Fruit fly (Drosophila melanogaster): ENCODE measurements around the gene Ubc7.

Gene Ubc7

dm6 chrX:16632135-16632534 is 38.7 kb downstream of the Ubc7 start, which contains the start of gene CG9777:
Gene CG9777 (minus strand): TSS chrX:16632235.
- TF ChIP-seq CG33017 (tag; optimal IDR thresholded peaks at IDR 0.05), result no peak
- no peak for TF ChIP-seq toe (GFP tag; optimal IDR thresholded peaks at IDR 0.05)
- no peak for TF ChIP-seq Clk (GFP tag; optimal IDR thresholded peaks at IDR 0.05)
- no peak for TF ChIP-seq Mnt (GFP tag; optimal IDR thresholded peaks at IDR 0.05)
- TF ChIP-seq Crg-1 (GFP tag; optimal IDR thresholded peaks at IDR 0.05), result no peak
- TF ChIP-seq CG1620 (GFP tag; optimal IDR thresholded peaks at IDR 0.05), result no peak
- TF ChIP-seq kay (GFP tag; ENCODE audit: borderline replicate concordance), result no peak
- TF ChIP-seq CG12768 (GFP tag; optimal IDR thresholded peaks at IDR 0.05), result no peak
- no peak for TF ChIP-seq CG7101 (tag; optimal IDR thresholded peaks at IDR 0.05)
- TF ChIP-seq CG11617 (GFP tag; optimal IDR thresholded peaks at IDR 0.05), result no peak
- TF ChIP-seq Hr96 (GFP tag; optimal IDR thresholded peaks at IDR 0.05), result no peak
- no peak for TF ChIP-seq CG14711 (tag; optimal IDR thresholded peaks at IDR 0.05)
- no peak for TF ChIP-seq bab1 (GFP tag; optimal IDR thresholded peaks at IDR 0.05)
- no peak for TF ChIP-seq CG5204 (GFP tag; optimal IDR thresholded peaks at IDR 0.05)
- TF ChIP-seq ovo (GFP tag; optimal IDR thresholded peaks at IDR 0.05), result no peak
- TF ChIP-seq cnc (optimal IDR thresholded peaks at IDR 0.05), result no peak
- no peak for TF ChIP-seq pad (GFP tag; optimal IDR thresholded peaks at IDR 0.05)
- no peak for TF ChIP-seq CG7045 (GFP tag; optimal IDR thresholded peaks at IDR 0.05)
- no peak for TF ChIP-seq tj (GFP tag; optimal IDR thresholded peaks at IDR 0.05)

- TF ChIP-seq CG5204 (GFP tag; optimal IDR thresholded peaks at IDR 0.05), result peak; percentile 22
- peak; percentile 10 for TF ChIP-seq pad (GFP tag; optimal IDR thresholded peaks at IDR 0.05)
- peak; percentile 96 for TF ChIP-seq CG12768 (GFP tag; optimal IDR thresholded peaks at IDR 0.05)
- no peak for TF ChIP-seq Crg-1 (GFP tag; optimal IDR thresholded peaks at IDR 0.05)
- peak; percentile 6 for TF ChIP-seq CG7045 (GFP tag; optimal IDR thresholded peaks at IDR 0.05)
- TF ChIP-seq CG14711 (tag; optimal IDR thresholded peaks at IDR 0.05), result no peak
- peak; percentile 8 for TF ChIP-seq toe (GFP tag; optimal IDR thresholded peaks at IDR 0.05)
- TF ChIP-seq CG1620 (GFP tag; optimal IDR thresholded peaks at IDR 0.05), result no peak
- TF ChIP-seq cic (GFP tag; optimal IDR thresholded peaks at IDR 0.05), result peak; percentile 78
- TF ChIP-seq ovo (GFP tag; optimal IDR thresholded peaks at IDR 0.05), result no peak
- peak; percentile 39 for TF ChIP-seq tj (GFP tag; optimal IDR thresholded peaks at IDR 0.05)
- TF ChIP-seq Clk (GFP tag; optimal IDR thresholded peaks at IDR 0.05), result no peak
- no peak for TF ChIP-seq bab1 (GFP tag; optimal IDR thresholded peaks at IDR 0.05)
- no peak for TF ChIP-seq CG7101 (tag; optimal IDR thresholded peaks at IDR 0.05)
- TF ChIP-seq CG33017 (tag; optimal IDR thresholded peaks at IDR 0.05), result peak; percentile 1
- TF ChIP-seq cnc (optimal IDR thresholded peaks at IDR 0.05), result no peak
- TF ChIP-seq CG11617 (GFP tag; optimal IDR thresholded peaks at IDR 0.05), result peak; percentile 11
- no peak for TF ChIP-seq kay (GFP tag; ENCODE audit: borderline replicate concordance)
- TF ChIP-seq Hr96 (GFP tag; optimal IDR thresholded peaks at IDR 0.05), result peak; percentile 29
- TF ChIP-seq Mnt (GFP tag; optimal IDR thresholded peaks at IDR 0.05), result peak; percentile 97
These were observed 39.9 kb downstream of the Ubc7 start for dm6 chrX:16633181-16633957.

dm6 chrX:16637106-16637590 is 43.7 kb downstream of the Ubc7 start, which contains the start of gene Rok:
Gene Rok (minus strand): TSS chrX:16637414.
- TF ChIP-seq Clk (GFP tag; optimal IDR thresholded peaks at IDR 0.05), result no peak
- peak; percentile 30 for TF ChIP-seq cic (GFP tag; optimal IDR thresholded peaks at IDR 0.05)
- TF ChIP-seq Mnt (GFP tag; optimal IDR thresholded peaks at IDR 0.05), result no peak
- TF ChIP-seq tj (GFP tag; optimal IDR thresholded peaks at IDR 0.05), result peak; percentile 41

dm6 chrX:16637594-16638485 is 44.4 kb downstream of the Ubc7 start, which contains the start of gene RpS19a:
Gene RpS19a (plus strand): TSS chrX:16637894.
- TF ChIP-seq CG1620 (GFP tag; optimal IDR thresholded peaks at IDR 0.05), result peak; percentile 90
- peak; percentile 58 for TF ChIP-seq CG7045 (GFP tag; optimal IDR thresholded peaks at IDR 0.05)
- TF ChIP-seq cnc (optimal IDR thresholded peaks at IDR 0.05), result no peak
- peak; percentile 67 for TF ChIP-seq tj (GFP tag; optimal IDR thresholded peaks at IDR 0.05)
- TF ChIP-seq Hr96 (GFP tag; optimal IDR thresholded peaks at IDR 0.05), result peak; percentile 89
- TF ChIP-seq bab1 (GFP tag; optimal IDR thresholded peaks at IDR 0.05), result peak; percentile 92
- peak; percentile 59 for TF ChIP-seq CG33017 (tag; optimal IDR thresholded peaks at IDR 0.05)
- TF ChIP-seq CG11617 (GFP tag; optimal IDR thresholded peaks at IDR 0.05), result peak; percentile 94
- TF ChIP-seq CG14711 (tag; optimal IDR thresholded peaks at IDR 0.05), result peak; percentile 70
- peak; percentile 82 for TF ChIP-seq pad (GFP tag; optimal IDR thresholded peaks at IDR 0.05)
- peak; percentile 88 for TF ChIP-seq Crg-1 (GFP tag; optimal IDR thresholded peaks at IDR 0.05)
- no peak for TF ChIP-seq kay (GFP tag; ENCODE audit: borderline replicate concordance)
- no peak for TF ChIP-seq cic (GFP tag; optimal IDR thresholded peaks at IDR 0.05)
- TF ChIP-seq CG7101 (tag; optimal IDR thresholded peaks at IDR 0.05), result peak; percentile 94
- peak; percentile 77 for TF ChIP-seq CG12768 (GFP tag; optimal IDR thresholded peaks at IDR 0.05)
- peak; percentile 9 for TF ChIP-seq Clk (GFP tag; optimal IDR thresholded peaks at IDR 0.05)
- TF ChIP-seq Mnt (GFP tag; optimal IDR thresholded peaks at IDR 0.05), result peak; percentile 93
- peak; percentile 88 for TF ChIP-seq ovo (GFP tag; optimal IDR thresholded peaks at IDR 0.05)
- peak; percentile 65 for TF ChIP-seq CG5204 (GFP tag; optimal IDR thresholded peaks at IDR 0.05)
- TF ChIP-seq toe (GFP tag; optimal IDR thresholded peaks at IDR 0.05), result peak; percentile 54

Measured in whole organism, adult.